Worm (Caenorhabditis elegans) whole organism, young adult: ENCODE measurements around the gene cdc-48.1.

ENCODE experiments used
- F37B4.10 ChIP-seq: fragments of 200-800 bp; sonication (Bioruptor generic); IDR thresholded peaks from 2 replicates; pipeline ENCODE4 v1.3.6; 2022; ENCODE audit warnings: missing genetic modification characterization, missing compliant biosample characterization
- F49E8.2 ChIP-seq: sonication (generic microtip); optimal IDR thresholded peaks from 3 replicates; lab custom pipeline; 2017; ENCODE audit warnings: missing genetic modification characterization, mild to moderate bottlenecking, missing compliant biosample characterization, antibody characterized with exemption, moderate library complexity; ENCODE audit not compliant: insufficient read depth
- F52B5.7 ChIP-seq: sonication (generic microtip); optimal IDR thresholded peaks from 2 replicates; lab custom pipeline; 2016; ENCODE audit warnings: mild to moderate bottlenecking, missing genetic modification characterization, missing compliant biosample characterization
- F55B11.4 ChIP-seq: sonication (generic microtip); optimal IDR thresholded peaks from 2 replicates; lab custom pipeline; 2016; ENCODE audit warnings: missing compliant biosample characterization, missing genetic modification characterization, borderline replicate concordance; ENCODE audit not compliant: insufficient read depth
- ZK185.1 ChIP-seq: sonication (generic microtip); optimal IDR thresholded peaks from 2 replicates; lab custom pipeline; 2016; ENCODE audit warnings: mild to moderate bottlenecking, missing genetic modification characterization, missing compliant biosample characterization; ENCODE audit not compliant: poor library complexity, severe bottlenecking
- attf-6 ChIP-seq: fragments of 200-800 bp; sonication (Bioruptor generic); IDR thresholded peaks from 2 replicates; pipeline ENCODE4 v1.3.6; 2022; ENCODE audit warnings: missing genetic modification reagents, missing genetic modification characterization, missing compliant biosample characterization
- cebp-1 ChIP-seq, 2 experiments: fragments of 200-800 bp in 1 of 2; sonication (Bioruptor generic) in 1 of 2; sonication (generic microtip) in 1 of 2; IDR thresholded peaks in 1 of 2; optimal IDR thresholded peaks in 1 of 2; 2 replicates each; pipeline versions ENCODE4 v1.3.6 to Lab custom; 2017 to 2022; ENCODE audit warnings: missing compliant biosample characterization in 2 of 2, missing genetic modification characterization in 2 of 2, mild to moderate bottlenecking in 1 of 2, missing genetic modification reagents in 1 of 2, moderate library complexity in 1 of 2
- him-1 ChIP-seq: sonication (generic microtip); optimal IDR thresholded peaks from 2 replicates; lab custom pipeline; 2016; ENCODE audit warnings: missing genotype, missing genetic modification reagents, missing genetic modification characterization, missing compliant biosample characterization
- nhr-27 ChIP-seq: fragments of 200-800 bp; sonication (Bioruptor generic); optimal IDR thresholded peaks from 2 replicates; lab custom pipeline; 2018; ENCODE audit warnings: mild to moderate bottlenecking, missing genetic modification characterization, moderate library complexity, missing compliant biosample characterization
- sdz-38 ChIP-seq: sonication (generic microtip); optimal IDR thresholded peaks from 2 replicates; lab custom pipeline; 2016; ENCODE audit warnings: missing genotype, missing genetic modification characterization, missing compliant biosample characterization
- snpc-4 ChIP-seq, 5 experiments: fragments of 150-350 bp in 1 of 5; sonication (generic microtip) in 4 of 5; optimal IDR thresholded peaks; 2 replicates each; lab custom pipeline; 2014 to 2018; ENCODE audit warnings: missing genetic modification characterization in 5 of 5, missing biosample characterization in 3 of 5, antibody characterized with exemption in 2 of 5, mild to moderate bottlenecking in 2 of 5, missing compliant biosample characterization in 2 of 5, missing genotype in 2 of 5, moderate library complexity in 2 of 5, missing genetic modification reagents in 1 of 5
- unc-130 ChIP-seq: sonication (generic microtip); optimal IDR thresholded peaks from 2 replicates; lab custom pipeline; 2016; ENCODE audit warnings: missing genetic modification reagents, missing genetic modification characterization, missing compliant biosample characterization
- unc-62 ChIP-seq: fragments of 150-350 bp; optimal IDR thresholded peaks from 2 replicates; lab custom pipeline; 2014; ENCODE audit warnings: missing biosample characterization, missing genetic modification reagents, missing genetic modification characterization
- ztf-28 ChIP-seq: fragments of 200-800 bp; sonication (Bioruptor generic); IDR thresholded peaks from 2 replicates; pipeline ENCODE4 v1.3.6; 2022; ENCODE audit warnings: missing genetic modification reagents, missing genetic modification characterization, missing compliant biosample characterization

- TF ChIP-seq F37B4.10 = no peak
- no peak for TF ChIP-seq sdz-38 (tag; lab: Kevin White, UChicago)
- no peak for TF ChIP-seq snpc-4 (GFP tag; optimal IDR thresholded peaks at IDR 0.05; lab: Kevin White, UChicago)
- no peak for TF ChIP-seq snpc-4 (tag; optimal IDR thresholded peaks at IDR 0.05; lab: Kevin White, UChicago)
- no peak for TF ChIP-seq F52B5.7
- no peak for TF ChIP-seq him-1
- no peak for TF ChIP-seq F49E8.2 (tag; lab: Kevin White, UChicago)
- no peak for TF ChIP-seq attf-6 (GFP tag; lab: Robert Waterston, UW)
- no peak for TF ChIP-seq ZK185.1
- TF ChIP-seq unc-62 (GFP tag; lab: Kevin White, UChicago) = no peak
- TF ChIP-seq F55B11.4 = no peak
- no peak for TF ChIP-seq unc-130 (GFP tag; lab: Kevin White, UChicago)
- no peak for TF ChIP-seq cebp-1 (GFP tag; IDR thresholded peaks at IDR 0.05; lab: Robert Waterston, UW)
- no peak for TF ChIP-seq cebp-1 (tag; optimal IDR thresholded peaks at IDR 0.05; lab: Kevin White, UChicago)
- TF ChIP-seq nhr-27 (tag; lab: Kevin White, UChicago) = no peak
- no peak for TF ChIP-seq ztf-28 (GFP tag; lab: Robert Waterston, UW)
Observed at ce11 chrII:10557206-10557574, 6.0 kb downstream of the cdc-48.1 start.
